Fruit fly (Drosophila melanogaster) whole organism, embryonic: ENCODE measurements around the gene Strip.

Experiments used
- ATbp ChIP-seq: fragments of 200-800 bp; sonication (Bioruptor generic); optimal IDR thresholded peaks from 2 replicates; lab custom pipeline; 2017; ENCODE audit warnings: missing biosample characterization, mild to moderate bottlenecking, missing genetic modification characterization, missing genetic modification reagents
- CG11560 ChIP-seq: fragments of 200-800 bp; sonication (Bioruptor generic); IDR thresholded peaks from 3 replicates; pipeline ENCODE4 v1.3.6; 2022; ENCODE audit warnings: missing biosample characterization, missing genetic modification characterization
- CG12104 ChIP-seq: fragments of 200-800 bp; sonication (Bioruptor generic); optimal IDR thresholded peaks from 3 replicates; lab custom pipeline; 2016; ENCODE audit warnings: missing biosample characterization, missing genetic modification characterization
- CG12155 ChIP-seq: fragments of 200-800 bp; sonication (Bioruptor generic); optimal IDR thresholded peaks from 3 replicates; lab custom pipeline; 2016; ENCODE audit warnings: missing biosample characterization, missing genetic modification characterization
- CG14014 ChIP-seq: fragments of 200-800 bp; sonication (Bioruptor generic); IDR thresholded peaks from 2 replicates; pipeline ENCODE4 v1.3.6; 2022; ENCODE audit warnings: missing biosample characterization, missing genetic modification characterization
- CG15073 ChIP-seq: fragments of 200-800 bp; sonication (Bioruptor generic); optimal IDR thresholded peaks from 2 replicates; lab custom pipeline; 2016; ENCODE audit warnings: missing biosample characterization, missing genetic modification characterization
- CG17359 ChIP-seq: fragments of 200-800 bp; sonication (Bioruptor generic); optimal IDR thresholded peaks from 3 replicates; lab custom pipeline; 2018; ENCODE audit warnings: missing biosample characterization, mild to moderate bottlenecking, missing genetic modification characterization, moderate library complexity
- CG17568 ChIP-seq: fragments of 200-800 bp; sonication (Bioruptor generic); optimal IDR thresholded peaks from 2 replicates; lab custom pipeline; 2018; ENCODE audit warnings: missing biosample characterization, mild to moderate bottlenecking, missing genetic modification characterization, moderate library complexity
- CG17612 ChIP-seq: fragments of 200-800 bp; sonication (Bioruptor generic); IDR thresholded peaks from 2 replicates; pipeline ENCODE4 v1.3.6; 2022; ENCODE audit warnings: missing biosample characterization, missing genetic modification characterization
- CG17829 ChIP-seq: fragments of 200-800 bp; optimal IDR thresholded peaks from 2 replicates; lab custom pipeline; 2019; ENCODE audit warnings: missing biosample characterization, mild to moderate bottlenecking, missing genetic modification characterization, moderate library complexity
- CG1792 ChIP-seq: fragments of 200-800 bp; sonication (Bioruptor generic); optimal IDR thresholded peaks from 2 replicates; lab custom pipeline; 2016; ENCODE audit warnings: missing biosample characterization, missing genetic modification characterization
- CG2120 ChIP-seq: fragments of 200-800 bp; sonication (Bioruptor generic); optimal IDR thresholded peaks from 3 replicates; lab custom pipeline; 2016; ENCODE audit warnings: missing biosample characterization, missing genetic modification characterization
- CG2202 ChIP-seq: fragments of 200-800 bp; sonication (Bioruptor generic); optimal IDR thresholded peaks from 2 replicates; lab custom pipeline; 2018; ENCODE audit warnings: missing biosample characterization, mild to moderate bottlenecking, missing genetic modification characterization
- CG30020 ChIP-seq: fragments of 200-800 bp; optimal IDR thresholded peaks from 2 replicates; lab custom pipeline; 2019; ENCODE audit warnings: missing biosample characterization, mild to moderate bottlenecking, missing genetic modification characterization, moderate library complexity
- CG30431 ChIP-seq: fragments of 200-800 bp; sonication (Bioruptor generic); optimal IDR thresholded peaks from 2 replicates; lab custom pipeline; 2017; ENCODE audit warnings: missing biosample characterization, missing genetic modification characterization
- CG3847 ChIP-seq: fragments of 200-800 bp; sonication (Bioruptor generic); IDR thresholded peaks from 2 replicates; pipeline ENCODE4 v1.3.6; 2022; ENCODE audit warnings: missing biosample characterization, missing genetic modification characterization
- CG4328 ChIP-seq: fragments of 200-800 bp; sonication (Bioruptor generic); optimal IDR thresholded peaks from 3 replicates; lab custom pipeline; 2017; ENCODE audit warnings: missing biosample characterization, missing genetic modification reagents, missing genetic modification characterization
- CG4854 ChIP-seq: fragments of 200-800 bp; sonication (Bioruptor generic); optimal IDR thresholded peaks from 2 replicates; lab custom pipeline; 2016; ENCODE audit warnings: missing biosample characterization, missing genetic modification characterization, inconsistent platforms
- CG5180 ChIP-seq: fragments of 200-800 bp; sonication (Bioruptor generic); optimal IDR thresholded peaks from 3 replicates; lab custom pipeline; 2017; ENCODE audit warnings: missing biosample characterization, missing genetic modification characterization, mild to moderate bottlenecking, moderate library complexity, missing genetic modification reagents
- CG5953 ChIP-seq: fragments of 200-800 bp; sonication (Bioruptor generic); IDR thresholded peaks from 2 replicates; pipeline ENCODE4 v1.3.6; 2022; ENCODE audit warnings: missing biosample characterization, missing genetic modification characterization
- CG6813 ChIP-seq: fragments of 200-800 bp; sonication (Bioruptor generic); optimal IDR thresholded peaks from 2 replicates; lab custom pipeline; 2017; ENCODE audit warnings: missing biosample characterization, missing genetic modification characterization, mild to moderate bottlenecking, moderate library complexity, missing genetic modification reagents
- CG7745 ChIP-seq: fragments of 200-800 bp; sonication (Bioruptor generic); optimal IDR thresholded peaks from 2 replicates; lab custom pipeline; 2018; ENCODE audit warnings: missing biosample characterization, mild to moderate bottlenecking, missing genetic modification characterization, moderate library complexity
- CG7987 ChIP-seq: fragments of 200-800 bp; sonication (Bioruptor generic); optimal IDR thresholded peaks from 2 replicates; lab custom pipeline; 2018; ENCODE audit warnings: missing biosample characterization, mild to moderate bottlenecking, missing genetic modification characterization, moderate library complexity
- CG9797 ChIP-seq: fragments of 200-800 bp; sonication (Bioruptor generic); optimal IDR thresholded peaks from 3 replicates; lab custom pipeline; 2018; ENCODE audit warnings: missing biosample characterization, mild to moderate bottlenecking, missing genetic modification characterization
- Dref ChIP-seq: fragments of 200-800 bp; sonication (Bioruptor generic); IDR thresholded peaks from 2 replicates; pipeline ENCODE4 v1.3.6; 2022; ENCODE audit warnings: missing biosample characterization, missing genetic modification characterization
- Eip74EF ChIP-seq, 2 experiments: fragments of 200-800 bp in 1 of 2; fragments of >200 bp in 1 of 2; sonication (Bioruptor generic) in 1 of 2; optimal IDR thresholded peaks; 2 replicates each; lab custom pipeline; 2017 to 2019; ENCODE audit warnings: missing biosample characterization in 2 of 2, missing genetic modification characterization in 2 of 2, mild to moderate bottlenecking in 1 of 2, moderate library complexity in 1 of 2
- Ets97D ChIP-seq: fragments of 200-800 bp; sonication (Bioruptor generic); optimal IDR thresholded peaks from 3 replicates; lab custom pipeline; 2016; ENCODE audit warnings: missing biosample characterization, missing genetic modification characterization
- HLH3B ChIP-seq: fragments of 200-800 bp; sonication (Bioruptor generic); IDR thresholded peaks from 2 replicates; pipeline ENCODE4 v1.3.6; 2022; ENCODE audit warnings: missing biosample characterization, missing genetic modification characterization
- HmgZ ChIP-seq: fragments of 200-800 bp; sonication (Bioruptor generic); optimal IDR thresholded peaks from 2 replicates; lab custom pipeline; 2018; ENCODE audit warnings: missing biosample characterization, mild to moderate bottlenecking, missing genetic modification characterization
- Hmr ChIP-seq: fragments of 200-800 bp; sonication (Bioruptor generic); optimal IDR thresholded peaks from 3 replicates; lab custom pipeline; 2017; ENCODE audit warnings: mild to moderate bottlenecking, missing biosample characterization, missing genetic modification reagents, missing genetic modification characterization
- Hmx ChIP-seq: fragments of 200-800 bp; sonication (Bioruptor generic); optimal IDR thresholded peaks from 2 replicates; lab custom pipeline; 2016; ENCODE audit warnings: missing biosample characterization, missing genetic modification characterization
- Jarid2 ChIP-seq: fragments of 200-800 bp; sonication (Bioruptor generic); optimal IDR thresholded peaks from 3 replicates; lab custom pipeline; 2017; ENCODE audit warnings: mild to moderate bottlenecking, missing biosample characterization, missing genetic modification reagents, missing genetic modification characterization
- Lhr ChIP-seq: fragments of 200-800 bp; sonication (Bioruptor generic); optimal IDR thresholded peaks from 3 replicates; lab custom pipeline; 2017; ENCODE audit warnings: mild to moderate bottlenecking, missing biosample characterization, missing genetic modification reagents, missing genetic modification characterization
- Meics ChIP-seq: fragments of 200-800 bp; sonication (Bioruptor generic); optimal IDR thresholded peaks from 2 replicates; lab custom pipeline; 2017; ENCODE audit warnings: missing biosample characterization, mild to moderate bottlenecking, missing genetic modification characterization
- NC2α ChIP-seq: fragments of 200-800 bp; sonication (Bioruptor generic); optimal IDR thresholded peaks from 2 replicates; lab custom pipeline; 2016; ENCODE audit warnings: missing biosample characterization, missing genetic modification characterization
- Oli ChIP-seq: fragments of 200-800 bp; sonication (Bioruptor generic); optimal IDR thresholded peaks from 2 replicates; lab custom pipeline; 2018; ENCODE audit warnings: missing biosample characterization, mild to moderate bottlenecking, missing genetic modification characterization, moderate library complexity
- Poxn ChIP-seq: fragments of 200-800 bp; sonication (Bioruptor generic); IDR thresholded peaks from 2 replicates; pipeline ENCODE4 v1.3.6; 2022; ENCODE audit warnings: missing biosample characterization, missing genetic modification characterization
- Rfx ChIP-seq: fragments of 200-800 bp; sonication (Bioruptor generic); IDR thresholded peaks from 2 replicates; pipeline ENCODE4 v1.3.6; 2022; ENCODE audit warnings: missing biosample characterization, missing genetic modification characterization
- cato ChIP-seq: fragments of 200-800 bp; sonication (Bioruptor generic); optimal IDR thresholded peaks from 2 replicates; lab custom pipeline; 2016; ENCODE audit warnings: missing biosample characterization, missing genetic modification characterization, borderline replicate concordance
- croc ChIP-seq: fragments of 200-800 bp; sonication (Bioruptor generic); conservative IDR thresholded peaks from 3 replicates; pipeline ENCODE4 v1.3.6; 2022; ENCODE audit warnings: missing biosample characterization, missing genetic modification characterization
- emc ChIP-seq: fragments of 200-800 bp; sonication (Bioruptor generic); optimal IDR thresholded peaks from 2 replicates; lab custom pipeline; 2016; ENCODE audit warnings: missing biosample characterization, missing genetic modification characterization
- fd64A ChIP-seq: fragments of 200-800 bp; sonication (Bioruptor generic); optimal IDR thresholded peaks from 3 replicates; lab custom pipeline; 2018; ENCODE audit warnings: missing biosample characterization, mild to moderate bottlenecking, missing genetic modification characterization
- gcm ChIP-seq: fragments of 200-800 bp; sonication (Bioruptor generic); optimal IDR thresholded peaks from 2 replicates; lab custom pipeline; 2019; ENCODE audit warnings: missing biosample characterization, mild to moderate bottlenecking, missing genetic modification characterization, moderate library complexity
- mam ChIP-seq: fragments of 200-800 bp; sonication (Bioruptor generic); optimal IDR thresholded peaks from 3 replicates; lab custom pipeline; 2016; ENCODE audit warnings: missing biosample characterization, missing genetic modification characterization
- pfk ChIP-seq: fragments of 200-800 bp; sonication (Bioruptor generic); optimal IDR thresholded peaks from 2 replicates; lab custom pipeline; 2018; ENCODE audit warnings: missing biosample characterization, mild to moderate bottlenecking, missing genetic modification characterization, moderate library complexity
- sqz ChIP-seq: fragments of 200-800 bp; sonication (Bioruptor generic); optimal IDR thresholded peaks from 3 replicates; lab custom pipeline; 2018; ENCODE audit warnings: missing biosample characterization, mild to moderate bottlenecking, missing genetic modification characterization
- stwl ChIP-seq: fragments of 200-800 bp; sonication (Bioruptor generic); optimal IDR thresholded peaks from 3 replicates; lab custom pipeline; 2018; ENCODE audit warnings: missing biosample characterization, mild to moderate bottlenecking, missing genetic modification characterization, moderate library complexity
- tna ChIP-seq: fragments of 200-800 bp; sonication (Bioruptor generic); IDR thresholded peaks from 2 replicates; pipeline ENCODE4 v1.3.6; 2022; ENCODE audit warnings: missing biosample characterization, missing genetic modification characterization; ENCODE audit not compliant: partially characterized antibody

Strip gene

DNA sequence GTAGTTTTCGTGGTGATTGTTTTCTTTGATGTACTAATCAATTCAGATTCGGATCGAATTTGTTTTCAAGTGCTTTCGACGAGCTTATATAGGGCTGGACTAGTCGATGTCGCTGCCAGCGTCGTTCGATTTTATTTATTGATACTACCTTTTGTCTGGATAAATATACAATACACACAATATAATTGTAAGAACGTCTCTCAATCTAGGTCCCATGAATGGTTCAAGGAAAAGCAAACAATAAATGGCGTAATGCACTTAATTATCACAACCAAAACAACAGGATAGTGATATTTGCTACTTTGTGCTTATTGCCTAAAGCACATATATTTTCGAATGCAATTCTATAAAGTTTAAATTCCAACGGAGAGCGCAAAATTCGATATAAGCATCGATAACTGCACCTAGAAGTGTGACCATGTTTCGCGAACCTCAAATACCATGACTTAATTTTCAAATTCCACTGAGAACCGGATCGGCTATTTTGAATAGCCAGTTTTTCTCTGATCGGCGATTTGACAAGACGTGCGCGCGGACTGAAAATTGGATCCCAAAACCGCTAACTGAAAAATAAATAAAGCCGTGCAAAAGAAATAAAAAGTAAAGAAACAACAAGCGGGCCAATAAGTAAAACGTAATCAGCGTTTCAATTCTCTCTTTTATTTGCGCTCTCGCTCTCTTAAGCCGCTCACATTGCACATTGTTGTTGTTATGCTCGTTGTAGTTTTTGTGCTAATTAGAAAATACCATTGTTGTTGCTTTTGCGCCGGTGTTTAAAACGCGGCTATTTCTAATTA, 7.9 kb upstream of the Strip start, which contains the start of the genes Drsl6 and kst (continued):
- peak; percentile 49; the same call in 1 of the 2 replicates for TF ChIP-seq Rfx
- peak; percentile 65 for TF ChIP-seq HmgZ (tag; lab: Kevin White, UChicago)
- no peak for TF ChIP-seq Oli (tag; lab: Kevin White, UChicago)
- peak; percentile 37 for TF ChIP-seq CG4854
- TF ChIP-seq cato (GFP tag; lab: Kevin White, UChicago): no peak
- peak; percentile 72 for TF ChIP-seq CG9797 (GFP tag; lab: Kevin White, UChicago)
- peak; percentile 40 for TF ChIP-seq CG3847 (GFP tag; lab: Robert Waterston, UW)
- peak; percentile 36 for TF ChIP-seq CG2202 (tag; lab: Kevin White, UChicago)
- peak; percentile 6 for TF ChIP-seq Lhr (GFP tag; lab: Kevin White, UChicago)
- TF ChIP-seq emc (GFP tag; lab: Kevin White, UChicago): no peak
- peak; percentile 34 for TF ChIP-seq CG17359
- TF ChIP-seq CG12155 (GFP tag; lab: Kevin White, UChicago): no peak
- TF ChIP-seq Hmr (GFP tag; lab: Kevin White, UChicago): no peak
- TF ChIP-seq pfk (GFP tag; lab: Kevin White, UChicago): no peak
- TF ChIP-seq Hmx (GFP tag; lab: Kevin White, UChicago): no peak
- TF ChIP-seq NC2α (GFP tag; lab: Kevin White, UChicago): no peak
- TF ChIP-seq Jarid2 (GFP tag; lab: Kevin White, UChicago): peak; percentile 97
- TF ChIP-seq sqz (GFP tag; lab: Kevin White, UChicago): peak; percentile 6
- no peak for TF ChIP-seq CG5180 (GFP tag; lab: Kevin White, UChicago)
- TF ChIP-seq CG7745 (tag; lab: Kevin White, UChicago): no peak
- peak; percentile 12; the same call in 1 of the 2 replicates for TF ChIP-seq CG14014 (GFP tag; lab: Robert Waterston, UW)
- no peak for TF ChIP-seq CG4328 (GFP tag; lab: Kevin White, UChicago)
- no peak for TF ChIP-seq fd64A (GFP tag; lab: Kevin White, UChicago)
- no peak for TF ChIP-seq Meics
- no peak for TF ChIP-seq CG17568 (GFP tag; lab: Kevin White, UChicago)
- no peak for TF ChIP-seq CG30020 (tag; lab: Kevin White, UChicago)
- peak in 1 of 2 experiments; percentile 36 for TF ChIP-seq Eip74EF (GFP tag; optimal IDR thresholded peaks at IDR 0.05; lab: Kevin White, UChicago)
- peak; percentile 9 for TF ChIP-seq CG6813 (GFP tag; lab: Kevin White, UChicago)
- peak; percentile 41 for TF ChIP-seq Ets97D (GFP tag; lab: Kevin White, UChicago)
- TF ChIP-seq CG2120 (GFP tag; lab: Kevin White, UChicago): peak; percentile 37
- TF ChIP-seq Dref (GFP tag; lab: Robert Waterston, UW): peak; percentile 75
- TF ChIP-seq gcm: peak; percentile 15
- no peak for TF ChIP-seq Poxn
- TF ChIP-seq CG17612: no peak
- TF ChIP-seq CG5953 (GFP tag; lab: Robert Waterston, UW): no peak
- TF ChIP-seq tna (GFP tag; lab: Robert Waterston, UW): peak; percentile 59
- peak; percentile 45 for TF ChIP-seq CG17829 (tag; lab: Kevin White, UChicago)
- peak; percentile 30 for TF ChIP-seq CG7987 (GFP tag; lab: Kevin White, UChicago)
- TF ChIP-seq ATbp (GFP tag; lab: Kevin White, UChicago): peak; percentile 0
- TF ChIP-seq mam: no peak
- no peak for TF ChIP-seq CG11560 (tag; lab: Robert Waterston, UW)
- TF ChIP-seq stwl (tag; lab: Kevin White, UChicago): peak; percentile 65
- no peak for TF ChIP-seq CG1792
- TF ChIP-seq croc (GFP tag; lab: Robert Waterston, UW): no peak
- TF ChIP-seq HLH3B (GFP tag; lab: Robert Waterston, UW): peak; percentile 14; the same call in 1 of the 2 replicates
- no peak for TF ChIP-seq CG15073
- TF ChIP-seq CG12104 (GFP tag; lab: Kevin White, UChicago): no peak
- no peak for TF ChIP-seq CG30431 (GFP tag; lab: Kevin White, UChicago)
